Worm (Caenorhabditis elegans): ENCODE data around the gene F13A7.1.

DNA sequence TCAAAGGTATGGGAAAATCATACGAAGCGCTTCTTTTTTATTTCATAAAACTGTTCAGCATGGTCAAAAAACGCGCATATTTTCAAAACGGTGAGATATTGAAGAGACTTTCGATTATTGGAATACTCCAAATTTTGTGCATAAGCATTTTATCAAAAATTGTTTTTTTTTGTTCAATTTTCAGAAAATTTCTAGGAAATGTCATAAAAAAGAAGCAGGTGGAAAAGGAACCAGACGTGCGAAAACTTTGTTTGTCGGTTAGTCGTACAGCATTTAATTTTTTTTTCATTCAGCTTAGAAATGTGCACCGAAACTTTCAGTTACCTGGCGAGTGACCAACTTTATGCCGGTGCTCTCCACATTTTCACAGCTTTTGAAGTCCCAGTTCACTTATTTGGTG, 44.3 kb downstream of the F13A7.1 start, which contains the start of gene srh-167:
- TF ChIP-seq snpc-4 (tag; optimal IDR thresholded peaks at IDR 0.05) (no peak), nhr-43 (tag; optimal IDR thresholded peaks at IDR 0.05; ENCODE audit: poor library complexity, severe bottlenecking) (no peak), ztf-11 (tag; optimal IDR thresholded peaks at IDR 0.05) (no peak), nhr-23 (tag; optimal IDR thresholded peaks at IDR 0.05) (no peak)
